Worm (Caenorhabditis elegans): Measurements from ENCODE around the gene C08H9.16.

DNA sequence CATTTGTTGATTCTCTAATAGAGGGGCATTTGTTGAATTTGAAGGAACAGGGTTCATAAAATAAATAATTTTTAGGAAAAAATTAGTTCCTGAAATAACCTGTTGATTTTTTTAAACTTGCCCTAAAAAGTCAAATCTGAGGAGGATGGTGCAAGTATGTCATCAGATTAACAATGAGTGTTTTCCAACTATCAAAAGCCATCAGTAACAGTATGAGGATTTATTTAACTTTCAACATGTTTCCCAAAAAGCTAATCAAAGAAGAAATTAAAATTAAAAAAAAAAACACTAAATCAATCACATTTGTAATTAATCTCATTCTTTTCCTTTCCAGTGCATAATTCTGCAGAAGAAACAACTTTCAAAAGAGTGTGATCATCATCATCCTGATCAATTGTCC, 33.0 kb upstream of the C08H9.16 start, which contains the start of gene chil-5:
- no peak for TF ChIP-seq him-1 (tag; optimal IDR thresholded peaks at IDR 0.05)
- no peak for TF ChIP-seq W03F9.2 (tag; optimal IDR thresholded peaks at IDR 0.05)
- no peak for TF ChIP-seq dao-5 (tag; optimal IDR thresholded peaks at IDR 0.05)

Measured in whole organism, L4/young adult.